Worm (Caenorhabditis elegans): Measurements from ENCODE around the gene oac-29.

Gene oac-29

DNA sequence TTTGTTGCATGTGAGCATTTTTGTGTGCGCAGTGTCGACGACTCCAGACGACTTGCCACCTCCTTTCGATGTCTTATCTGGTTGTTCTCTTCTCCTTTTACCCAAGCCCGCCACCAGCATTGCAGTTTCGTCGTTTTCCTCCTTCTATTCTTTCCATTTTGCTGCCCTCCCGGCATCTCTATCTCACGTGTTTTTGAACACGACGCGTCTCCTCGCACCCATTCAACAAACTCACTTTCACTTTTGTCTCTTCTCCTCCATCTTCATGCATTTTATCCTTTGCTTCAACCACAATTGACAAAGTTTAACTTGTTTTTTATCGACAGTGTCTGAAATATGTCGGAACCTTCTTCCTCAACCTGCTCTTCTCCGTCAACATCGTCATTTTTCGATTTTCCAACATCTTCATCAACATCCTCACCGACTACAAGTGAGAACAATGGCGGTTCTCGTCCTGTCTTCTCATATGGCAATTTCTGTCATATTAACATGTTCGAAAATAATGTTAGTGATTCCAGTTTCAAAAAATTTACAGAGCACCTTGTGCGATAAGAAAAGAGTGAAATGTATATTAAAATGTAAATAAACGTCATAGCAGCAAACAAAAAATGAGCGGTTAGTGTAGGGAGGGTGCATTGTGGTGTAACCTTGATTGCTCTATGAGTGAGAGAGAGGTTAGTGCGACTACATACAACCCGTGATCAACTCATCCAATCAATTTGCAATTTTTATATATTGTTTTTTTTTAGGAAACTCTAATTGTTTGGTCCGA, 24.7 kb downstream of the oac-29 start, which contains the start of gene fip-4 (continued):
- TF ChIP-seq sup-37 (GFP tag; optimal IDR thresholded peaks at IDR 0.05) (no peak), hlh-4 (tag; optimal IDR thresholded peaks at IDR 0.05) (no peak), aha-1 (tag; optimal IDR thresholded peaks at IDR 0.05) (no peak), ztf-11 (tag; optimal IDR thresholded peaks at IDR 0.05) (peak in 1 of 2 experiments; percentile 2), elt-2 (tag; optimal IDR thresholded peaks at IDR 0.05) (peak; percentile 60), nhr-237 (tag; optimal IDR thresholded peaks at IDR 0.05) (no peak), C16A3.4 (tag; optimal IDR thresholded peaks at IDR 0.05) (peak; percentile 31), pax-3 (tag; optimal IDR thresholded peaks at IDR 0.05) (no peak), nhr-76 (tag; optimal IDR thresholded peaks at IDR 0.05) (no peak), isw-1 (GFP tag; IDR thresholded peaks at IDR 0.05) (no peak), pqm-1 (tag; optimal IDR thresholded peaks at IDR 0.05) (no peak), tbx-2 (tag; optimal IDR thresholded peaks at IDR 0.05) (no peak), jun-1 (tag; optimal IDR thresholded peaks at IDR 0.05) (no peak), ceh-8 (GFP tag; optimal IDR thresholded peaks at IDR 0.05) (no peak), lin-13 (GFP tag; optimal IDR thresholded peaks at IDR 0.05) (no peak), ceh-88 (GFP tag; IDR thresholded peaks at IDR 0.05) (no peak), unc-86 (tag; optimal IDR thresholded peaks at IDR 0.05) (no peak), irx-1 (tag; optimal IDR thresholded peaks at IDR 0.05) (peak; percentile 7), egl-13 (tag; optimal IDR thresholded peaks at IDR 0.05) (no peak), unc-130 (tag; optimal IDR thresholded peaks at IDR 0.05) (peak; percentile 59), ceh-90 (tag; optimal IDR thresholded peaks at IDR 0.05) (no peak), Y116A8C.19 (tag; optimal IDR thresholded peaks at IDR 0.05; ENCODE audit: borderline replicate concordance) (no peak), pag-3 (tag; optimal IDR thresholded peaks at IDR 0.05; ENCODE audit: borderline replicate concordance, insufficient read depth) (no peak), fkh-4 (tag; optimal IDR thresholded peaks at IDR 0.05; ENCODE audit: borderline replicate concordance) (no peak), nhr-20 (tag; optimal IDR thresholded peaks at IDR 0.05) (peak; percentile 61), grh-1 (GFP tag; IDR thresholded peaks at IDR 0.05) (0 out of 2 replicates have a peak, but pooled peaks have one; percentile 42), nhr-19 (GFP tag; conservative IDR thresholded peaks at IDR 0.05) (peak; percentile 63), nhr-90 (tag; optimal IDR thresholded peaks at IDR 0.05; ENCODE audit: poor library complexity) (peak; percentile 26), C34B4.2 (tag; optimal IDR thresholded peaks at IDR 0.05) (no peak), lin-14 (GFP tag; optimal IDR thresholded peaks at IDR 0.05) (peak; percentile 83), dsc-1 (tag; optimal IDR thresholded peaks at IDR 0.05) (no peak), mep-1 (tag; optimal IDR thresholded peaks at IDR 0.05) (peak; percentile 24), nhr-47 (tag; optimal IDR thresholded peaks at IDR 0.05) (peak; percentile 43), xbp-1 (tag; optimal IDR thresholded peaks at IDR 0.05) (no peak), egl-27 (tag; optimal IDR thresholded peaks at IDR 0.05) (no peak), mab-9 (GFP tag; IDR thresholded peaks at IDR 0.05) (no peak), ama-1 (optimal IDR thresholded peaks at IDR 0.05) (no peak), mef-2 (tag; optimal IDR thresholded peaks at IDR 0.05) (no peak), fkh-8 (tag; optimal IDR thresholded peaks at IDR 0.05) (no peak), zip-4 (GFP tag; optimal IDR thresholded peaks at IDR 0.05) (no peak), elt-3 (tag; optimal IDR thresholded peaks at IDR 0.05) (peak in 3 of 6 experiments; percentile 7 to 75 (median 49)), aly-2 (tag; optimal IDR thresholded peaks at IDR 0.05) (no peak), alr-1 (tag; optimal IDR thresholded peaks at IDR 0.05; ENCODE audit: borderline replicate concordance) (no peak), ztf-4 (tag; optimal IDR thresholded peaks at IDR 0.05) (peak; percentile 22), ceh-82 (tag; optimal IDR thresholded peaks at IDR 0.05) (peak in 1 of 3 experiments; percentile 29), zag-1 (tag; optimal IDR thresholded peaks at IDR 0.05) (no peak), nhr-11 (tag; optimal IDR thresholded peaks at IDR 0.05) (no peak), lin-35 (GFP tag; optimal IDR thresholded peaks at IDR 0.05) (peak in 1 of 2 experiments; percentile 61), dpl-1 (GFP tag; optimal IDR thresholded peaks at IDR 0.05) (peak in 1 of 3 experiments; percentile 2), fkh-10 (GFP tag; optimal IDR thresholded peaks at IDR 0.05) (no peak), nhr-71 (tag; optimal IDR thresholded peaks at IDR 0.05) (peak; percentile 52)

Data from whole organism, L1 larva.